Worm (Caenorhabditis elegans): ENCODE results near the gene F11D11.21.
A peak's percentile ranks its signal among the peaks of the same experiment; 100 is the strongest.

F11D11.21 gene

ce11 chrV:18711362-18711761 is 39.0 kb downstream of the F11D11.21 start:
- TF ChIP-seq nhr-11 (tag; optimal IDR thresholded peaks at IDR 0.05) (no peak), ztf-11 (tag; optimal IDR thresholded peaks at IDR 0.05) (no peak), lsy-2 (tag; optimal IDR thresholded peaks at IDR 0.05) (no peak), R02D3.7 (tag; optimal IDR thresholded peaks at IDR 0.05) (no peak), ztf-1 (GFP tag; conservative IDR thresholded peaks at IDR 0.05) (no peak), sem-4 (tag; optimal IDR thresholded peaks at IDR 0.05) (no peak), ama-1 (optimal IDR thresholded peaks at IDR 0.05) (no peak), sma-3 (GFP tag; optimal IDR thresholded peaks at IDR 0.05) (no peak)

ce11 chrV:18710045-18710490 is 40.3 kb downstream of the F11D11.21 start:
- TF ChIP-seq C34F6.9 (tag; optimal IDR thresholded peaks at IDR 0.05) (peak; percentile 28), sma-9 (GFP tag; optimal IDR thresholded peaks at IDR 0.05) (no peak), sma-9 (tag; optimal IDR thresholded peaks at IDR 0.05) (no peak), ceh-16 (tag; optimal IDR thresholded peaks at IDR 0.05) (no peak), lin-13 (GFP tag; optimal IDR thresholded peaks at IDR 0.05) (peak; percentile 33), sem-4 (tag; optimal IDR thresholded peaks at IDR 0.05) (peak; percentile 88), unc-55 (GFP tag; optimal IDR thresholded peaks at IDR 0.05) (peak; percentile 68), ceh-82 (tag; optimal IDR thresholded peaks at IDR 0.05) (no peak), ztf-4 (tag; optimal IDR thresholded peaks at IDR 0.05) (no peak), crh-2 (tag; optimal IDR thresholded peaks at IDR 0.05) (no peak), nhr-6 (tag; optimal IDR thresholded peaks at IDR 0.05) (no peak), skn-1 (tag; optimal IDR thresholded peaks at IDR 0.05) (no peak), lsy-2 (tag; optimal IDR thresholded peaks at IDR 0.05) (peak in 1 of 2 experiments; percentile 64), ZK546.5 (tag; optimal IDR thresholded peaks at IDR 0.05) (no peak)

- TF ChIP-seq ama-1 (optimal IDR thresholded peaks at IDR 0.05) = no peak
- TF ChIP-seq R02D3.7 (tag; optimal IDR thresholded peaks at IDR 0.05) = no peak
- TF ChIP-seq sem-4 (tag; optimal IDR thresholded peaks at IDR 0.05) = no peak
- TF ChIP-seq zag-1 (tag; optimal IDR thresholded peaks at IDR 0.05) = no peak
Measured at ce11 chrV:18709203-18709860, 41.0 kb downstream of the F11D11.21 start, which contains the start of gene Y17D7C.6. Gene Y17D7C.6, plus strand, starts transcription at chrV:18709810.

- no peak for TF ChIP-seq lsy-2 (tag; optimal IDR thresholded peaks at IDR 0.05)
- TF ChIP-seq unc-55 (GFP tag; optimal IDR thresholded peaks at IDR 0.05) = no peak
Measured at ce11 chrV:18708015-18708414, 42.3 kb downstream of the F11D11.21 start.

- no peak for TF ChIP-seq ZK546.5 (tag; optimal IDR thresholded peaks at IDR 0.05)
- no peak for TF ChIP-seq lin-11 (tag; optimal IDR thresholded peaks at IDR 0.05)
- no peak for TF ChIP-seq sma-3 (GFP tag; optimal IDR thresholded peaks at IDR 0.05)
- TF ChIP-seq snpc-4 (tag; optimal IDR thresholded peaks at IDR 0.05) = no peak
- no peak for TF ChIP-seq unc-55 (GFP tag; optimal IDR thresholded peaks at IDR 0.05)
Measured at ce11 chrV:18706063-18706620, 44.2 kb downstream of the F11D11.21 start, which contains the start of gene Y17D7C.1. Gene Y17D7C.1, plus strand, starts transcription at chrV:18706570.

- TF ChIP-seq nhr-21 (tag; optimal IDR thresholded peaks at IDR 0.05) (no peak), lin-39 (tag; optimal IDR thresholded peaks at IDR 0.05) (no peak), unc-62 (GFP tag; optimal IDR thresholded peaks at IDR 0.05) (no peak), ceh-16 (tag; optimal IDR thresholded peaks at IDR 0.05) (no peak), mab-5 (tag; optimal IDR thresholded peaks at IDR 0.05) (no peak), R02D3.7 (tag; optimal IDR thresholded peaks at IDR 0.05) (no peak), C34F6.9 (tag; optimal IDR thresholded peaks at IDR 0.05) (no peak), Y55F3AM.14 (GFP tag; optimal IDR thresholded peaks at IDR 0.05) (no peak), lsy-2 (tag; optimal IDR thresholded peaks at IDR 0.05) (no peak), ZK546.5 (tag; optimal IDR thresholded peaks at IDR 0.05) (no peak), fos-1 (tag; optimal IDR thresholded peaks at IDR 0.05) (no peak), aly-2 (tag; optimal IDR thresholded peaks at IDR 0.05) (no peak), nhr-77 (tag; optimal IDR thresholded peaks at IDR 0.05) (no peak), peb-1 (tag; optimal IDR thresholded peaks at IDR 0.05) (no peak), F13H6.1 (tag; optimal IDR thresholded peaks at IDR 0.05) (no peak), nhr-12 (tag; optimal IDR thresholded peaks at IDR 0.05) (no peak), crh-2 (tag; optimal IDR thresholded peaks at IDR 0.05) (no peak)
Measured at ce11 chrV:18705319-18706062, 44.9 kb downstream of the F11D11.21 start.

All from whole organism, L2 larva.